Fruit fly (Drosophila melanogaster) whole organism: ENCODE results near the gene CG13082.

ENCODE experiments used
- EcR ChIP-seq, 2 experiments: fragments of >200 bp; optimal IDR thresholded peaks; 2 replicates each; lab custom pipeline; 2017; ENCODE audit warnings: missing biosample characterization in 2 of 2, missing genetic modification characterization in 2 of 2, missing genetic modification reagents in 2 of 2
- pan ChIP-seq: fragments of >200 bp; optimal IDR thresholded peaks from 2 replicates; lab custom pipeline; 2017
- usp ChIP-seq: fragments of >200 bp; optimal IDR thresholded peaks from 2 replicates; lab custom pipeline; 2017; ENCODE audit warnings: missing biosample characterization, missing genetic modification characterization, mixed read lengths

dm6 chr2L:19546869-19547710 is 8.9 kb downstream of the CG13082 start, which contains the start of gene CG10337:
- TF ChIP-seq EcR (GFP tag; optimal IDR thresholded peaks at IDR 0.05; lab: Kevin White, UChicago) (no peak), usp (no peak), pan (no peak)
